Worm (Caenorhabditis elegans) whole organism, early embryonic: ENCODE results near the gene Y37E11B.10.

Experiments
- ama-1 ChIP-seq: fragments of 150-350 bp; optimal IDR thresholded peaks from 2 replicates; lab custom pipeline; 2014
- tbx-37 ChIP-seq: fragments of 200-800 bp; sonication (Bioruptor generic); conservative IDR thresholded peaks from 2 replicates; pipeline ENCODE4 v1.3.6; 2022; ENCODE audit warnings: missing genetic modification reagents, missing genetic modification characterization, missing compliant biosample characterization

ce11 chrIV:3624597-3624996, 18.3 kb upstream of the Y37E11B.10 start, which contains the start of the genes cha-1 and unc-17:
- TF ChIP-seq tbx-37 (GFP tag; lab: Robert Waterston, UW): no peak
- no peak for TF ChIP-seq ama-1 (lab: Kevin White, UChicago)
